Worm (Caenorhabditis elegans) whole organism, L2 larva: ENCODE measurements around the gene C50E3.15.

Experiments used
- ama-1 ChIP-seq: fragments of 150-350 bp; optimal IDR thresholded peaks from 2 replicates; lab custom pipeline; 2018; ENCODE audit warnings: inconsistent platforms
- ceh-16 ChIP-seq: fragments of 150-350 bp; optimal IDR thresholded peaks from 2 replicates; lab custom pipeline; 2014; ENCODE audit warnings: missing biosample characterization, missing genetic modification characterization
- elt-3 ChIP-seq: sonication (generic microtip); optimal IDR thresholded peaks from 2 replicates; lab custom pipeline; 2017; ENCODE audit warnings: missing biosample characterization, missing genetic modification characterization
- fos-1 ChIP-seq: fragments of 150-350 bp; optimal IDR thresholded peaks from 2 replicates; lab custom pipeline; 2014; ENCODE audit warnings: missing biosample characterization, missing genetic modification characterization
- lin-13 ChIP-seq: fragments of 150-350 bp; optimal IDR thresholded peaks from 2 replicates; lab custom pipeline; 2014; ENCODE audit warnings: missing biosample characterization, missing genetic modification reagents, missing genetic modification characterization
- mab-5 ChIP-seq: fragments of 150-350 bp; optimal IDR thresholded peaks from 2 replicates; lab custom pipeline; 2014; ENCODE audit warnings: missing biosample characterization, missing genetic modification characterization
- mdl-1 ChIP-seq, 2 experiments: fragments of 150-350 bp in 1 of 2; sonication (generic microtip) in 1 of 2; optimal IDR thresholded peaks; 2 replicates each; lab custom pipeline; 2017; ENCODE audit warnings: missing biosample characterization in 2 of 2, missing genetic modification characterization in 2 of 2
- nhr-77 ChIP-seq: fragments of 150-350 bp; optimal IDR thresholded peaks from 2 replicates; lab custom pipeline; 2014; ENCODE audit warnings: missing biosample characterization, missing genetic modification characterization
- skn-1 ChIP-seq: sonication (generic microtip); optimal IDR thresholded peaks from 2 replicates; lab custom pipeline; 2017; ENCODE audit warnings: missing biosample characterization, missing genetic modification characterization
- snpc-4 ChIP-seq: fragments of 150-350 bp; optimal IDR thresholded peaks from 2 replicates; lab custom pipeline; 2014; ENCODE audit warnings: missing biosample characterization, missing genetic modification characterization
- unc-62 ChIP-seq: fragments of 150-350 bp; optimal IDR thresholded peaks from 2 replicates; lab custom pipeline; 2014; ENCODE audit warnings: missing biosample characterization, missing genetic modification reagents, missing genetic modification characterization
- zag-1 ChIP-seq: fragments of 150-350 bp; optimal IDR thresholded peaks from 2 replicates; lab custom pipeline; 2014; ENCODE audit warnings: missing biosample characterization, missing genetic modification characterization

ce11 chrV:7624652-7625051, 6.4 kb downstream of the C50E3.15 start, which contains the start of gene grsp-4:
- TF ChIP-seq ceh-16 (tag; lab: Kevin White, UChicago) (no peak), nhr-77 (tag; lab: Kevin White, UChicago) (no peak), lin-13 (GFP tag; lab: Kevin White, UChicago) (no peak), mdl-1 (tag; optimal IDR thresholded peaks at IDR 0.05; lab: Kevin White, UChicago) (no peak), zag-1 (tag; lab: Kevin White, UChicago) (no peak), fos-1 (tag; lab: Kevin White, UChicago) (no peak), mab-5 (tag; lab: Kevin White, UChicago) (no peak), snpc-4 (tag; lab: Kevin White, UChicago) (no peak), unc-62 (GFP tag; lab: Kevin White, UChicago) (no peak), skn-1 (no peak), elt-3 (tag; lab: Kevin White, UChicago) (no peak), ama-1 (lab: Kevin White, UChicago) (no peak)
